Worm (Caenorhabditis elegans) whole organism, L1 larva: ENCODE data around the gene R13H9.6.

Experiments
- C04F5.9 ChIP-seq: sonication (generic microtip); optimal IDR thresholded peaks from 2 replicates; lab custom pipeline; 2016; ENCODE audit warnings: missing genetic modification characterization, missing compliant biosample characterization
- C16A3.4 ChIP-seq: fragments of 150-350 bp; optimal IDR thresholded peaks from 2 replicates; lab custom pipeline; 2014; ENCODE audit warnings: missing biosample characterization, missing genetic modification characterization
- F16B12.6 ChIP-seq: fragments of 150-350 bp; optimal IDR thresholded peaks from 2 replicates; lab custom pipeline; 2014; ENCODE audit warnings: missing biosample characterization, missing genetic modification characterization
- blmp-1 ChIP-seq: fragments of 150-350 bp; optimal IDR thresholded peaks from 2 replicates; lab custom pipeline; 2014; ENCODE audit warnings: missing biosample characterization, missing genetic modification characterization
- dpl-1 ChIP-seq, 3 experiments: fragments of 150-350 bp in 2 of 3; sonication (generic microtip) in 1 of 3; optimal IDR thresholded peaks; 2 replicates each; lab custom pipeline; 2014 to 2017; ENCODE audit warnings: missing biosample characterization in 3 of 3, missing genetic modification characterization in 3 of 3, missing genetic modification reagents in 3 of 3
- efl-1 ChIP-seq, 4 experiments: fragments of 150-350 bp; optimal IDR thresholded peaks in 3 of 4; peaks in 1 of 4; 1 replicate in 1 of 4; 2 replicates in 3 of 4; lab custom pipeline; 2014; ENCODE audit warnings: missing biosample characterization in 2 of 4, missing genetic modification characterization in 2 of 4, missing genetic modification reagents in 2 of 4
- elt-2 ChIP-seq: sonication (generic microtip); optimal IDR thresholded peaks from 2 replicates; lab custom pipeline; 2016; ENCODE audit warnings: missing genetic modification characterization, mild to moderate bottlenecking, inconsistent platforms, missing compliant biosample characterization, missing genetic modification reagents
- elt-3 ChIP-seq, 6 experiments: fragments of 150-350 bp in 1 of 6; sonication (generic microtip); optimal IDR thresholded peaks; 2 replicates each; lab custom pipeline; 2017 to 2018; ENCODE audit warnings: missing biosample characterization in 6 of 6, missing genetic modification characterization in 6 of 6, inconsistent platforms in 1 of 6
- fkh-4 ChIP-seq: sonication (generic microtip); optimal IDR thresholded peaks from 2 replicates; lab custom pipeline; 2016; ENCODE audit warnings: missing compliant biosample characterization, missing genetic modification characterization, borderline replicate concordance
- grh-1 ChIP-seq: fragments of 200-800 bp; sonication (Bioruptor generic); IDR thresholded peaks from 2 replicates; pipeline ENCODE4 v1.3.6; 2022; ENCODE audit warnings: missing genetic modification reagents, missing genetic modification characterization, missing compliant biosample characterization
- isw-1 ChIP-seq: fragments of 200-800 bp; sonication (Bioruptor generic); IDR thresholded peaks from 2 replicates; pipeline ENCODE4 v1.3.6; 2022; ENCODE audit warnings: missing genetic modification characterization, missing compliant biosample characterization
- jun-1 ChIP-seq: fragments of 150-350 bp; optimal IDR thresholded peaks from 2 replicates; lab custom pipeline; 2014; ENCODE audit warnings: missing biosample characterization, missing genetic modification reagents, missing genetic modification characterization
- lin-14 ChIP-seq: fragments of 200-800 bp; sonication (Bioruptor generic); optimal IDR thresholded peaks from 2 replicates; lab custom pipeline; 2018; ENCODE audit warnings: mild to moderate bottlenecking, missing genetic modification characterization, moderate library complexity, missing compliant biosample characterization
- lin-15B ChIP-seq: fragments of 150-350 bp; sonication (generic microtip); optimal IDR thresholded peaks from 3 replicates; lab custom pipeline; 2014; ENCODE audit warnings: missing biosample characterization, missing genetic modification characterization
- lin-35 ChIP-seq, 2 experiments: fragments of 150-350 bp; optimal IDR thresholded peaks; 2 replicates each; lab custom pipeline; 2014; ENCODE audit warnings: missing biosample characterization in 2 of 2, missing genetic modification characterization in 2 of 2, missing genetic modification reagents in 2 of 2
- lin-39 ChIP-seq: fragments of 150-350 bp; optimal IDR thresholded peaks from 2 replicates; lab custom pipeline; 2014; ENCODE audit warnings: missing biosample characterization, missing genetic modification reagents, missing genetic modification characterization
- lir-3 ChIP-seq: sonication (generic microtip); optimal IDR thresholded peaks from 2 replicates; lab custom pipeline; 2016; ENCODE audit warnings: mild to moderate bottlenecking, missing genetic modification characterization, moderate library complexity, missing compliant biosample characterization; ENCODE audit not compliant: poor library complexity
- lsy-2 ChIP-seq, 2 experiments: fragments of 150-350 bp; optimal IDR thresholded peaks; 2 replicates each; lab custom pipeline; 2014; ENCODE audit warnings: missing biosample characterization in 2 of 2, missing genetic modification characterization in 2 of 2
- mab-9 ChIP-seq: fragments of 200-800 bp; sonication (Bioruptor generic); IDR thresholded peaks from 2 replicates; pipeline ENCODE4 v1.3.6; 2022; ENCODE audit warnings: missing genetic modification reagents, missing genetic modification characterization, missing compliant biosample characterization
- mdl-1 ChIP-seq, 2 experiments: fragments of 150-350 bp; optimal IDR thresholded peaks; 2 replicates each; lab custom pipeline; 2014 to 2017; ENCODE audit warnings: missing biosample characterization in 2 of 2, missing genetic modification characterization in 2 of 2, inconsistent platforms in 1 of 2
- mep-1 ChIP-seq: fragments of 150-350 bp; optimal IDR thresholded peaks from 2 replicates; lab custom pipeline; 2014; ENCODE audit warnings: missing biosample characterization, missing genetic modification characterization
- nhr-11 ChIP-seq: fragments of 150-350 bp; optimal IDR thresholded peaks from 2 replicates; lab custom pipeline; 2014; ENCODE audit warnings: missing biosample characterization, missing genetic modification characterization
- nhr-12 ChIP-seq: sonication (generic microtip); optimal IDR thresholded peaks from 2 replicates; lab custom pipeline; 2017; ENCODE audit warnings: missing biosample characterization, missing genetic modification characterization
- nhr-19 ChIP-seq: fragments of 200-800 bp; sonication (Bioruptor generic); conservative IDR thresholded peaks from 2 replicates; pipeline ENCODE4 v1.3.6; 2022; ENCODE audit warnings: missing genetic modification characterization, missing compliant biosample characterization
- nhr-20 ChIP-seq: sonication (generic microtip); optimal IDR thresholded peaks from 2 replicates; lab custom pipeline; 2016; ENCODE audit warnings: mild to moderate bottlenecking, missing genetic modification characterization, missing compliant biosample characterization
- nhr-47 ChIP-seq: sonication (generic microtip); optimal IDR thresholded peaks from 2 replicates; lab custom pipeline; 2016; ENCODE audit warnings: mild to moderate bottlenecking, missing genetic modification characterization, moderate library complexity, missing compliant biosample characterization
- nhr-71 ChIP-seq: sonication (generic microtip); optimal IDR thresholded peaks from 2 replicates; lab custom pipeline; 2016; ENCODE audit warnings: mild to moderate bottlenecking, missing genetic modification characterization, moderate library complexity, missing compliant biosample characterization
- nhr-85 ChIP-seq: sonication (generic microtip); peaks from one replicate; lab custom pipeline; 2016; ENCODE audit warnings: missing genetic modification characterization, inconsistent platforms, missing compliant biosample characterization
- nhr-90 ChIP-seq: sonication (generic microtip); optimal IDR thresholded peaks from 2 replicates; lab custom pipeline; 2016; ENCODE audit warnings: mild to moderate bottlenecking, missing genetic modification characterization, missing compliant biosample characterization; ENCODE audit not compliant: poor library complexity
- rnt-1 ChIP-seq: sonication (generic microtip); optimal IDR thresholded peaks from 2 replicates; lab custom pipeline; 2016; ENCODE audit warnings: mild to moderate bottlenecking, missing genetic modification characterization, moderate library complexity, missing compliant biosample characterization
- skn-1 ChIP-seq: fragments of 150-350 bp; optimal IDR thresholded peaks from 2 replicates; lab custom pipeline; 2014; ENCODE audit warnings: missing biosample characterization, missing genetic modification characterization
- snu-23 ChIP-seq: sonication (generic microtip); optimal IDR thresholded peaks from 2 replicates; lab custom pipeline; 2016; ENCODE audit warnings: missing genetic modification characterization, missing compliant biosample characterization
- swsn-7 ChIP-seq: sonication (generic microtip); optimal IDR thresholded peaks from 2 replicates; lab custom pipeline; 2016; ENCODE audit warnings: missing genetic modification characterization, missing compliant biosample characterization
- tbx-2 ChIP-seq: sonication (generic microtip); optimal IDR thresholded peaks from 2 replicates; lab custom pipeline; 2016; ENCODE audit warnings: missing genetic modification characterization, missing compliant biosample characterization
- unc-130 ChIP-seq: fragments of 150-350 bp; optimal IDR thresholded peaks from 2 replicates; lab custom pipeline; 2017; ENCODE audit warnings: missing biosample characterization, missing genetic modification characterization, inconsistent platforms
- unc-62 ChIP-seq: fragments of 150-350 bp; optimal IDR thresholded peaks from 2 replicates; lab custom pipeline; 2014; ENCODE audit warnings: missing biosample characterization, missing genetic modification reagents, missing genetic modification characterization
- xbp-1 ChIP-seq: sonication (generic microtip); optimal IDR thresholded peaks from 2 replicates; lab custom pipeline; 2016; ENCODE audit warnings: missing genetic modification characterization, missing compliant biosample characterization

Gene R13H9.6

DNA sequence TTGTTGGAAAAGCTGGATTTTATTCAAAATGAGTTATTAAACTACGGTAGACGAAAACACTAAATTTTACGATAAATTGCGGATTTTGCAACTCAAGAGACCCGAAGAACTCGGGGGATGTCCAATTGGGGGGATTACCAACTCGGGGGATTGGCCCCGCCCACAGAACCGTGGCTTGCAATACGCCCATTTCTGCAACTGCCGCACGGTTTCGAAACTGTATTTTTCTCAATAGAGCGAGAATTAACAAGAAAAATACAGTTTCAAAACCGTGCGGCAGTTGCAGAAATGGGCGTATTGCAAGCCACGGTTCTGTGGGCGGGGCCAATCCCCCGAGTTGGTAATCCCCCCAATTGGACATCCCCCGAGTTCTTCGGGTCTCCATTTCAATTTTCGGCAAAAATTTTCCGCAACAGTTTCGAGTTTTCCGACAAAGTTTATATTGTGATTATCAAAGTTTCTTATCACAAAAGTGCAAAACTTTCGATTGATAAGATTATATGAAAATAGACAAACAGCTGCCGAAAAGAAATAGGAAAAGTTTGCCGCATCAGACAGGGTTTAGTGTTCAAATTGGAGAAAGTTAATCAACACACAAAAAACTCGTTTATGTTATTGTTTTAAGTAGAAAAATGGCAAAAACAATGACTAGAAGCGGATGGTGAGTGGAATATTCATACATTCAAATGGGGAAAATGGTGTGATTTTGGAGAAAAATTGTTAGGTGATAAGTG, 21.5 kb upstream of the R13H9.6 start:
- TF ChIP-seq nhr-19 (GFP tag; lab: Robert Waterston, UW) (peak; percentile 53), nhr-71 (tag; lab: Kevin White, UChicago) (peak; percentile 36), blmp-1 (tag; lab: Kevin White, UChicago) (peak; percentile 63), C16A3.4 (tag; lab: Kevin White, UChicago) (peak; percentile 23), lir-3 (tag; lab: Kevin White, UChicago) (peak; percentile 7), elt-3 (tag; optimal IDR thresholded peaks at IDR 0.05; lab: Kevin White, UChicago) (peak in 1 of 6 experiments; percentile 52), elt-2 (tag; lab: Kevin White, UChicago) (peak; percentile 68), nhr-90 (peak; percentile 60), lsy-2 (tag; optimal IDR thresholded peaks at IDR 0.05; lab: Kevin White, UChicago) (peak; percentile 66 to 96), lin-35 (GFP tag; optimal IDR thresholded peaks at IDR 0.05; lab: Kevin White, UChicago) (peak in 1 of 2 experiments; percentile 19), grh-1 (GFP tag; lab: Robert Waterston, UW) (peak; percentile 36; the same call in 1 of the 2 replicates), lin-14 (GFP tag; lab: Kevin White, UChicago) (peak; percentile 15), nhr-20 (tag; lab: Kevin White, UChicago) (peak; percentile 29), snu-23 (GFP tag; lab: Kevin White, UChicago) (peak; percentile 38), tbx-2 (tag; lab: Kevin White, UChicago) (peak; percentile 25), nhr-85 (tag; lab: Kevin White, UChicago) (peak; percentile 54), nhr-47 (tag; lab: Kevin White, UChicago) (peak; percentile 47), mab-9 (GFP tag; lab: Robert Waterston, UW) (0 out of 2 replicates have a peak, but pooled peaks have one; percentile 20), F16B12.6 (tag; lab: Kevin White, UChicago) (peak; percentile 72), xbp-1 (tag; lab: Kevin White, UChicago) (peak; percentile 14), efl-1 (optimal IDR thresholded peaks at IDR 0.05; lab: Kevin White, UChicago) (peak in 1 of 2 experiments; percentile 20), efl-1 (GFP tag; optimal IDR thresholded peaks at IDR 0.05 in 1 of 2; lab: Kevin White, UChicago) (peak in 1 of 2 experiments; percentile 89), isw-1 (peak; percentile 28), jun-1 (tag; lab: Kevin White, UChicago) (peak; percentile 13), swsn-7 (tag; lab: Kevin White, UChicago) (peak; percentile 45), dpl-1 (GFP tag; optimal IDR thresholded peaks at IDR 0.05; lab: Kevin White, UChicago) (peak in 2 of 3 experiments; percentile 13 to 29)

DNA sequence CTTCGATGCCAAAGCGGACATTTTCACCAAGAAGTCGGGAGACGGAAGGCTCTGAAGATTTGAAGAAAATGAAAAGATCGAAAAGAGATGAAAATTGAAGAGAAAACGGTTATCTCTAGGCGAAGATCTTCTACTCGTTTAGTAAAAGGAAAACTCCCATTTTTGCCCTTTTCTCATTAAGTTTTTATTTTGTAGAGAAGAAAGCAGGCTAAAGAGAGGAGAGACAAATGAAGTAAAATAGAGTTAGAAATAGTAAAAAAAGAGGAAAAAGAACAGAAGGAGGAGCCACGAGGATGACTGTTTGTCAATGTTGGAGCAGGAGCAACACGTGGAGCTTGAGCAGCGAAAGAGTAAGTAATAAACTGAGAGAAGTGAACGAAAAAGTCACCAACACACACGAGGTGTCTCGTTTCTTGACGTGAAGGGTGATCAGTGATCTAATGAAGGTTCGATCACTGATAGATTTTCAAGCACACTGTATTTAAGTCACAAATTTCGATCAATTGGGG, 20.4 kb upstream of the R13H9.6 start, which contains the start of gene ivd-1:
Gene ivd-1, minus strand, starts transcription at position 51 of the 509 bp plus-strand sequence.
- TF ChIP-seq nhr-20 (tag; lab: Kevin White, UChicago) (peak; percentile 72), lir-3 (tag; lab: Kevin White, UChicago) (peak; percentile 28), lin-15B (tag; lab: Kevin White, UChicago) (no peak), snu-23 (GFP tag; lab: Kevin White, UChicago) (peak; percentile 31), fkh-4 (no peak), nhr-85 (tag; lab: Kevin White, UChicago) (no peak), blmp-1 (tag; lab: Kevin White, UChicago) (peak; percentile 86), unc-130 (no peak), skn-1 (tag; lab: Kevin White, UChicago) (no peak), mdl-1 (tag; optimal IDR thresholded peaks at IDR 0.05; lab: Kevin White, UChicago) (peak in 1 of 2 experiments; percentile 81), nhr-71 (tag; lab: Kevin White, UChicago) (peak; percentile 49), rnt-1 (tag; lab: Kevin White, UChicago) (peak; percentile 24), efl-1 (optimal IDR thresholded peaks at IDR 0.05; lab: Kevin White, UChicago) (no peak), efl-1 (GFP tag; optimal IDR thresholded peaks at IDR 0.05 in 1 of 2; lab: Kevin White, UChicago) (peak in 1 of 2 experiments; percentile 85), lin-14 (GFP tag; lab: Kevin White, UChicago) (peak; percentile 51), lin-35 (GFP tag; optimal IDR thresholded peaks at IDR 0.05; lab: Kevin White, UChicago) (peak in 1 of 2 experiments; percentile 39), lsy-2 (tag; optimal IDR thresholded peaks at IDR 0.05; lab: Kevin White, UChicago) (peak in 1 of 2 experiments; percentile 46), mep-1 (tag; lab: Kevin White, UChicago) (peak; percentile 18)

- TF ChIP-seq C04F5.9 (tag; lab: Kevin White, UChicago) (no peak), nhr-90 (no peak), nhr-71 (tag; lab: Kevin White, UChicago) (no peak), lin-39 (no peak), nhr-11 (no peak), nhr-12 (no peak), blmp-1 (tag; lab: Kevin White, UChicago) (no peak), unc-62 (GFP tag; lab: Kevin White, UChicago) (no peak)
These were observed 18.5 kb upstream of the R13H9.6 start for ce11 chrIV:5086961-5087326.
